Fruit fly (Drosophila melanogaster): Measurements from ENCODE around the gene Rab27.

Rab27 gene

DNA sequence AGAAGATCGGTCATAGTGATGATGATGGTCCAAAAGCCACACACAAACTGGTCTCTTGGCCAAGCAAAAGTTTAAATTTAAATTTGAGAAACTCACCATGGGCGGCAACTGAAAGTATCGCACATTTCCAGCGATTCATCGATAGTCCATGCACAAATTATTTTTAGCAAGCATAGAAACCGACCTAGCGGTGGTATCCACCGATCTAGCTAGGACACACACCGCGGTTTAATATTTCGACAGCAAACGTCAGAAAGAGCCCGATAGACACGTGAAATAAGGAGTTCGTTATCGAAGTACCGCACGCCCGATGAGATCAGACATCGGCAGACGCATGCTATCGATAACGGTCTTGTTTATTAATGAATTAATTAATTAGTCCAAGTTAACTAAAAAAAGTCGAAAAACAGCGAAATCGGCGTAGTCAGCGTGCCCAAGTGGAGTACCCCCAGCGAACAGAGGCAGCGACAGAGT, 36.0 kb upstream of the Rab27 start, which contains the start of gene CG14795 (continued):
- no peak for TF ChIP-seq CG13296 (GFP tag; optimal IDR thresholded peaks at IDR 0.05)
- TF ChIP-seq ems (GFP tag; optimal IDR thresholded peaks at IDR 0.05), result peak; percentile 29
- TF ChIP-seq Oaz (GFP tag; IDR thresholded peaks at IDR 0.05), result no peak
- no peak for TF ChIP-seq CG30431 (GFP tag; optimal IDR thresholded peaks at IDR 0.05)
- TF ChIP-seq CG3407 (GFP tag; optimal IDR thresholded peaks at IDR 0.05), result no peak
- no peak for TF ChIP-seq usp (GFP tag; optimal IDR thresholded peaks at IDR 0.05)
- TF ChIP-seq zen2 (GFP tag; IDR thresholded peaks at IDR 0.05; ENCODE audit: partially characterized antibody), result peak; percentile 84; the same call in 2 of the 3 replicates
- TF ChIP-seq gcm (GFP tag; optimal IDR thresholded peaks at IDR 0.05), result no peak
- peak; percentile 4 for TF ChIP-seq CG13775 (GFP tag; optimal IDR thresholded peaks at IDR 0.05)
- no peak for TF ChIP-seq CG17568 (GFP tag; optimal IDR thresholded peaks at IDR 0.05)
- peak; percentile 37 for TF ChIP-seq CG9817 (tag; optimal IDR thresholded peaks at IDR 0.05)
- TF ChIP-seq CG2889 (GFP tag; IDR thresholded peaks at IDR 0.05), result no peak
- peak; percentile 29 for TF ChIP-seq YL-1 (GFP tag; optimal IDR thresholded peaks at IDR 0.05)
- peak; percentile 38 for TF ChIP-seq Adf1 (GFP tag; IDR thresholded peaks at IDR 0.05)
- TF ChIP-seq btn (GFP tag; optimal IDR thresholded peaks at IDR 0.05), result no peak
- TF ChIP-seq Mad (GFP tag; optimal IDR thresholded peaks at IDR 0.05), result peak; percentile 32
- TF ChIP-seq hb (GFP tag; IDR thresholded peaks at IDR 0.05; ENCODE audit: partially characterized antibody), result peak; percentile 96
- no peak for TF ChIP-seq CG6254 (GFP tag; optimal IDR thresholded peaks at IDR 0.05)
- TF ChIP-seq Jarid2 (GFP tag; optimal IDR thresholded peaks at IDR 0.05), result no peak
- peak; percentile 66 for TF ChIP-seq CTCF (GFP tag; optimal IDR thresholded peaks at IDR 0.05)
- no peak for TF ChIP-seq Bteb2 (GFP tag; optimal IDR thresholded peaks at IDR 0.05)
- peak; percentile 83 for TF ChIP-seq ato (GFP tag; IDR thresholded peaks at IDR 0.05; ENCODE audit: partially characterized antibody)
- TF ChIP-seq Six4 (GFP tag; optimal IDR thresholded peaks at IDR 0.05), result no peak
- peak; percentile 58 for TF ChIP-seq Nf-YC (tag; optimal IDR thresholded peaks at IDR 0.05)
- peak; percentile 93 for TF ChIP-seq Dll (GFP tag; IDR thresholded peaks at IDR 0.05; ENCODE audit: partially characterized antibody)
- no peak for TF ChIP-seq CG31388 (GFP tag; optimal IDR thresholded peaks at IDR 0.05)
- peak; percentile 18 for TF ChIP-seq Bdp1 (GFP tag; optimal IDR thresholded peaks at IDR 0.05)
- peak; percentile 30 for TF ChIP-seq Max (GFP tag; optimal IDR thresholded peaks at IDR 0.05)
- TF ChIP-seq CG8478 (optimal IDR thresholded peaks at IDR 0.05), result no peak
- TF ChIP-seq tin (GFP tag; optimal IDR thresholded peaks at IDR 0.05), result peak; percentile 12
- TF ChIP-seq nerfin-2 (GFP tag; IDR thresholded peaks at IDR 0.05; ENCODE audit: partially characterized antibody), result peak; percentile 93
- TF ChIP-seq Awh (GFP tag; IDR thresholded peaks at IDR 0.05), result no peak
- no peak for TF ChIP-seq zf30C (GFP tag; optimal IDR thresholded peaks at IDR 0.05)
- no peak for TF ChIP-seq CG18599 (GFP tag; optimal IDR thresholded peaks at IDR 0.05)
- no peak for TF ChIP-seq pnt (GFP tag; optimal IDR thresholded peaks at IDR 0.05)
- peak; percentile 45 for TF ChIP-seq ewg (GFP tag; optimal IDR thresholded peaks at IDR 0.05)
- TF ChIP-seq CG6813 (GFP tag; optimal IDR thresholded peaks at IDR 0.05), result no peak
- peak in 1 of 2 experiments; percentile 45 for TF ChIP-seq insv (GFP tag; optimal IDR thresholded peaks at IDR 0.05)
- TF ChIP-seq repo (GFP tag; optimal IDR thresholded peaks at IDR 0.05), result peak; percentile 46
- no peak for TF ChIP-seq Fer3 (tag; optimal IDR thresholded peaks at IDR 0.05)
- peak; percentile 39 to 43 for TF ChIP-seq dpn (GFP tag; optimal IDR thresholded peaks at IDR 0.05)
- peak; percentile 38; the same call in 1 of the 2 replicates for TF ChIP-seq CG32532 (GFP tag; IDR thresholded peaks at IDR 0.05)
- TF ChIP-seq CG5953 (GFP tag; IDR thresholded peaks at IDR 0.05), result no peak
- TF ChIP-seq odd (GFP tag; optimal IDR thresholded peaks at IDR 0.05), result no peak
- TF ChIP-seq CG12155 (GFP tag; optimal IDR thresholded peaks at IDR 0.05), result peak; percentile 35
- peak; percentile 97 for TF ChIP-seq bbx (GFP tag; IDR thresholded peaks at IDR 0.05; ENCODE audit: partially characterized antibody)
- TF ChIP-seq psq (GFP tag; optimal IDR thresholded peaks at IDR 0.05), result no peak
- TF ChIP-seq pho (GFP tag; optimal IDR thresholded peaks at IDR 0.05), result peak; percentile 53
- peak; percentile 89 for TF ChIP-seq sna (GFP tag; IDR thresholded peaks at IDR 0.05; ENCODE audit: partially characterized antibody)
- TF ChIP-seq CG9797 (GFP tag; optimal IDR thresholded peaks at IDR 0.05), result peak; percentile 85
- peak; percentile 43 for TF ChIP-seq Abd-B (GFP tag; optimal IDR thresholded peaks at IDR 0.05)

All from whole organism, embryonic.